Worm (Caenorhabditis elegans): Measurements from ENCODE around the gene F02E11.4.

- TF ChIP-seq pag-3 (tag; optimal IDR thresholded peaks at IDR 0.05; ENCODE audit: borderline replicate concordance) (no peak), hlh-30 (tag; optimal IDR thresholded peaks at IDR 0.05; ENCODE audit: insufficient read depth) (no peak), F13H6.1 (tag; optimal IDR thresholded peaks at IDR 0.05) (no peak), sox-4 (tag; optimal IDR thresholded peaks at IDR 0.05) (no peak)
These were observed 21.9 kb upstream of the F02E11.4 start, which contains the start of gene btb-22 for ce11 chrII:3299457-3299856.

All from whole organism, late embryonic.